Worm (Caenorhabditis elegans) whole organism, L4/young adult: Measurements from ENCODE around the gene fbxa-142.

Source experiments
- W03F9.2 ChIP-seq: fragments of 150-350 bp; optimal IDR thresholded peaks from 2 replicates; lab custom pipeline; 2014; ENCODE audit warnings: missing biosample characterization, missing genetic modification characterization
- dao-5 ChIP-seq: sonication (generic microtip); optimal IDR thresholded peaks from 2 replicates; lab custom pipeline; 2016; ENCODE audit warnings: missing genotype, missing genetic modification characterization, moderate library complexity, missing compliant biosample characterization
- him-1 ChIP-seq: sonication (generic microtip); optimal IDR thresholded peaks from 2 replicates; lab custom pipeline; 2016; ENCODE audit warnings: missing genotype, missing genetic modification reagents, missing genetic modification characterization, missing compliant biosample characterization

Gene fbxa-142

DNA sequence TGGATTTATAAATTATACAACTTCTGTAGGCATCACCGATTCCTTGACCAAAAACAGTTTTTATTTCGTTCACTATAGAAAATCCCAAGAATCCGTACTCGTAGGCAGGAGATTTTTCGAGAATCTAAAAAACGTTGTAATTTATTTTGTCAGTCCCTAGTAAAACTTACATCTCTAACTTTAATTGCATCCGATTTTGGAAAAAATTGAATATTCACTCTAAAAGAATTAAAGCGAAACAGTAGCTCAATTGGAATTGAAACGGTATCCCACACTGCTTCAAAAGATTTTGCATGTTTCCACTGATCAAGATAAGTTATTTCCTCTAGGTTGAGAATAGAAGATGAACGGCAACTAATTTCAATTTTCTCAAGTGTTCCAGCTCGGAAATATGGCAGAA is at the start of gene fbxa-142:
fbxa-142 (minus strand) TSS at position 101 of the 400 bp plus-strand sequence.
- TF ChIP-seq him-1 (tag; lab: Kevin White, UChicago): no peak
- no peak for TF ChIP-seq dao-5 (tag; lab: Kevin White, UChicago)
- TF ChIP-seq W03F9.2: no peak

DNA sequence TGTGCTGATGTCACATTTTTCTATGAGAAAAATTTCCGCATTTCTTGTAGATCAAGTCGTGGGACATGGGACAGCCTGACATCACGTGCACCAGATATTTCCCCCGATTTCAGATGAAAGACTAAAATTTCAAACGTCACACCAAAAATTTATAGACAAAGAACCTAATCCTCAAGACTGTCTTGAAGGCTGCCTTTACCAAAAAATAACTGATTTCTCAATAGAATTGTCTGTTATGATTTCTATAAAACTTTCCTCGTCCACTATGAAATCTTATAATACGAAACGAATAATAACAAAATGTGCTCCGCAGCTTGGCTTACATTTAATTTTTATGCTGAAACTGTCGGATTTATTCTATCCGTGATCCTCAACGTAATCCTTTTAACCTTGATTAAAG is 49.2 kb upstream of the fbxa-142 start, which contains the start of gene str-106:
str-106 (plus strand) TSS at position 301 of the 400 bp plus-strand sequence.
- TF ChIP-seq him-1 (tag; lab: Kevin White, UChicago) (no peak), dao-5 (tag; lab: Kevin White, UChicago) (no peak), W03F9.2 (no peak)

DNA sequence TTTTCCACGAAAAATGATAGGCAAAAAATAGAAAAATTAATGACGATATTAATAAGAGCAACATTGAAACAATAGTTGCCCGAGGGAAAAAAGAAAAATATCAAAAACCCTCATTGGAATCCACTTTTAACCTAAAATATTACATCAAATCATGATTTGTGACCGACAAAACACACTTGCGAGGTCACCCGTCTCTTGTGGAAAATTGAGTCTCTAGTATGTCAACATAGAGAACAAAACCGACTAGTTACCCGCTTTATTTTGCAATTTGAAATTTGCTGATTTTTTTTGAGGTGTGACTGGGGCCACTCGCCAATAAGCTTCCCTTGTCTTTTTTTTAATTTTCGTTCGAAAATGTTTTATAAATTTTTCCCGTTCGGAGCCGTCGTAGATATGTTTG is 44.6 kb upstream of the fbxa-142 start, which contains the start of gene cyp-33D1:
cyp-33D1 (minus strand) TSS at position 101 of the 400 bp plus-strand sequence.
- no peak for TF ChIP-seq dao-5 (tag; lab: Kevin White, UChicago)
- no peak for TF ChIP-seq W03F9.2
- TF ChIP-seq him-1 (tag; lab: Kevin White, UChicago): no peak

DNA sequence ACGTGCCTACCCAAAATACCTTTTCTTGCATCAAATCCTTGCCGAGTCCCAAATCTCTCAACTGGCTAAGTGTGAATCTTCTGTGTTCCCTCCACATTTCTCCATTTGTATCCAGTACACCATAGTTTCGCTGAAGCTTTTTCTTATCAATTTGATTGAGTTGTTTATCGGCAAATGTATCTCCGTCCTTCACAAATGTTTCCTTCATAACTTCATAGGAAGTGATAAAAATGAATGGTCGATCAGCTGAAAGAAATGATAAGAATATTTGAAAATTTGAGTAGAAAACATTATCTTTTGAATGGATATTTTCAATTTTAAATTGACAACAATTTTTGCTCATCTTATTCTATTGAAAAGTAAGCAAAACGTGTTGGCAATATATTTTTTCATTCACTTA is 44.1 kb upstream of the fbxa-142 start:
- no peak for TF ChIP-seq him-1 (tag; lab: Kevin White, UChicago)
- TF ChIP-seq dao-5 (tag; lab: Kevin White, UChicago): no peak
- no peak for TF ChIP-seq W03F9.2

DNA sequence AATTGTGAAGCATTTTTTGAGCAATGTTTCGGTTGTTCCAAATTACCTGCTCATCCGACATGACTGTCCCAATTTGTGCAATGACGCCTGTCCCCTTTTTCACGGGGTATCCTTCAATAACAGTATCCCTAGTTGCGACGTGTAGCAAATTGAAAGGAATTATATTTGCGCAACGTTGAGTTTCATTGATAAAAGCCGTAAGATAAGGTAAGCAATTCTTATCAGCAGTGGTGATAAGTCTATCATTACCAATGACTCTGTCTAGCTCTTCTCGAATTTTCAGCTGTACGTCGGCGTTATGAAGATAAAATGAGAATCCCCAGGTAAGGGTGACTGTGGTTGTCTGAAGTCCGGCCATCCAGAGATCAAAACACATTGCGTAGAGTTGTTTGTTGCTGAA is 43.0 kb upstream of the fbxa-142 start:
- TF ChIP-seq him-1 (tag; lab: Kevin White, UChicago): no peak
- no peak for TF ChIP-seq dao-5 (tag; lab: Kevin White, UChicago)
- TF ChIP-seq W03F9.2: no peak

DNA sequence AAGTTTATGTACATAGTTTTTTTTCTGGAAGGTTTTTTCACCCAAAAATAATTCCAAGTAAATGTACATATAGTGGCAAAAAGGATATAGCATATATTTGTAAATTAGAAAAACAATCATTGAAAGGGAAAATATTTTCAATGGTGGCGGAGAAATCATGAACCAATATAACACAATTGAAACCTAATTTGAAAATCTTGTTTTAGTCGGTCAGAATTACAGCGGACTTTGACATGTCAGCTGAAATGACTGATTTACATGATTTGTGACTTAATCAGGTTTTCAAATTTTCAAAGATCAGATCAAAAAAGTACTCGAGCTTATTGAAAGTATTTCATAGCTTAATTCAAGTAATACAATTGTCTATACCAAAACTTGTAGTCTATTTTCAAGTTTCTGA is 40.6 kb upstream of the fbxa-142 start, which contains the start of gene K05D4.9:
K05D4.9 (minus strand) TSS at position 101 of the 400 bp plus-strand sequence.
- TF ChIP-seq W03F9.2 (no peak), him-1 (tag; lab: Kevin White, UChicago) (no peak), dao-5 (tag; lab: Kevin White, UChicago) (no peak)

DNA sequence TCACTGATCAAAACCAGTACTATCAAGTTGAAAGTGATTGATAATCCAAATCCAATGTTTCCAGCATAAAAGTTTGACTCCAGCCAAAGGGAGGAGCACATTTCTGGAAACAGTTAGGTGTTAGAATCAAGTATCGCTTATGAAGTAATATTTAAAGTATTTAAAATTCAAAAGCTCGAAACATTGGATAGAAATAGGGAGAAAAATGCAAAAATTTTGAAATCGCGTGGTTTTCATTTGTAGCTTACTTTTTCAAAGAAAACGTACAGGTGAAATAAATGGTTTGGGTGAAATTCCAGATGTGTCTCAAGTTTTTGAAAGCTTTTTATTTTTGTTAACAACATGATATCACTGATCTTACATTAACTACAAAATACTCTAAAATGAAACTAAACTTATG is 37.9 kb upstream of the fbxa-142 start, which contains the start of gene str-111:
str-111 (minus strand) TSS at position 101 of the 400 bp plus-strand sequence.
- no peak for TF ChIP-seq dao-5 (tag; lab: Kevin White, UChicago)
- no peak for TF ChIP-seq him-1 (tag; lab: Kevin White, UChicago)
- TF ChIP-seq W03F9.2: no peak

DNA sequence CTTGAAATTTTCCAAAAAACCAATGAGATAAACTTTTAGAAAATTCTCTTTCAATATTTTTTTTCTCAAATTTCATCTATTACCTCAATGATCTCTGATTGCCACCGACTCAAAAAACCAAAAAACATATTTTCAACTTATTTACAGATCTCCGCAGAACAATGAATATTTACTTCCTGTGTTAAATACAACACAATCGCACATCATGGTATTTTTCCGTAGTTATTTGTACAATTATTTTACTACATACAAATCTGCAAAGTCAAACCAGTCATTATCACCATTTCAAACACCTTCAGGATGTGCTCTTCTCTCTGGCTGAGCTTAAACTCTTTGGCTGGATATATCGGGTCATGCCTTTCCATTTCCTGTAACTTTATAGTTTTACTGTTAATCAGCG is 34.8 kb upstream of the fbxa-142 start, which contains the start of gene str-108:
str-108 (plus strand) TSS at position 301 of the 400 bp plus-strand sequence.
- no peak for TF ChIP-seq dao-5 (tag; lab: Kevin White, UChicago)
- no peak for TF ChIP-seq W03F9.2
- no peak for TF ChIP-seq him-1 (tag; lab: Kevin White, UChicago)

DNA sequence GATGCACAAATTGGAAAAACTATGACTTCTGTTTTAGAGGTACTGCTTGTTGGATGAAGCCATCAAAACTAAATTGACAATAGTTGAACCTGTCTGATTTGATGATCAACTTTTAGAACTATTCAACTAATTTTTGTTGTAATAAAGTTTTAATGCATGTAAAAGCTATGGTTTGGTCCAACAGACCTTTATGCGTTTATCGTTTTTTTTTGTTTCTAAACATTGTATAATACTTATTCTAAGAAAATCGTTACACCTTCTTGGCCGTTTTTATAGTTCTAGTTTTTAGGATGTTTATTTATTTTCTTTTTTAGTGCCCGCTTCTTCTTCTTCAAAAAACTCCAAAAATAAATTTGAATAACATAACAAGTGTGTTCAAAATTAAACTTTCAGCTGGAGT is 32.6 kb upstream of the fbxa-142 start, which contains the start of gene F10A3.12:
F10A3.12 (plus strand) TSS at position 301 of the 400 bp plus-strand sequence.
- TF ChIP-seq him-1 (tag; lab: Kevin White, UChicago): no peak
- no peak for TF ChIP-seq W03F9.2

DNA sequence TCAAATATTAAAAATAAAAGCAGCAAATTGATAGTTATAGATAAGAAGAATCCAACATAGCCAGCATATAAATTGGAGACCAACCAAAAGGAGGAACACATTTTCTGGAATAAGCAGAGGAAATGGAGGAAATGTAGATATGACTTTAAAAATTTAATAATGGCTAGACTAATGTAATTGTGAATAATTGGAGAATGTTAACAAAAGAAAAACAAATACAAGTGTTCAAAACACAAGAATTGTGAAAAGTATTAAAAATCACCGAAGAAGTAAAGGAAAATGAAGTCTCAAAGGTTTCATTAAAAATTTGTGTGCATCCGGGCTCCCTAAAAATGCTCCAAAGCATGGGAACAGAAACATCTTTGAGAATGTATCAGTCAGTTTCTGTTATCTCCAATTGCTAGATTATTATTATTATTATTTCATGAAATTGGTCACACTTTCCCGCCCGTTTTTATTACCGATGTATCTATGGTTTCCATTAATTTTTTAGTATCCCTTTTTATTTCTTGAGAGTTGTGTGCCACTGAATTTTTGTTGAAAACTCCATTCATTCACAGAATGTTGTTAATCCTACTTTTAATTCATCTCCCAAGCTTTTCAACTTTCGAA is 31.1 kb upstream of the fbxa-142 start, which contains the start of the genes str-109 and F10A3.11:
str-109 (minus strand) TSS at position 101 of the 612 bp plus-strand sequence.
F10A3.11 (plus strand) TSS at position 562 of the 612 bp plus-strand sequence.
- no peak for TF ChIP-seq dao-5 (tag; lab: Kevin White, UChicago)
- no peak for TF ChIP-seq him-1 (tag; lab: Kevin White, UChicago)
- no peak for TF ChIP-seq W03F9.2

DNA sequence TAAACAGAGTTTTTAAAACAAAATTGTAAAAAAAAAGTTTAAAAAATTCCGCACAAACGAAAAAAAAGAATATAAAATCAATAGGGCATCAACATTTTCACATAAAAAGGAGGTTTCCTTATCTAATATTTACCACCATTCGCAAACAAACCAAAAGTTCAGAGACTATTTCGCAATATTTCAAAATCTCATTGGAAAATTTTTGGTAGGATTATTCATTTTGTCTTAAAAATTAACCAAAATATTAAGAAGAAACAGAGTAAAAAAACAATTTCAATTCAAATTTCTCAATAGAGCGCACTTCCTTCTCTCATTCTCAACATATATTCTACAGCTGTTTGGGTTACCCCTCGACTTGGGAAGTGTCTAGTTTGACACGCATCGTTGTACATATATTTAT is 28.9 kb upstream of the fbxa-142 start:
- TF ChIP-seq dao-5 (tag; lab: Kevin White, UChicago) (no peak), W03F9.2 (no peak), him-1 (tag; lab: Kevin White, UChicago) (no peak)

DNA sequence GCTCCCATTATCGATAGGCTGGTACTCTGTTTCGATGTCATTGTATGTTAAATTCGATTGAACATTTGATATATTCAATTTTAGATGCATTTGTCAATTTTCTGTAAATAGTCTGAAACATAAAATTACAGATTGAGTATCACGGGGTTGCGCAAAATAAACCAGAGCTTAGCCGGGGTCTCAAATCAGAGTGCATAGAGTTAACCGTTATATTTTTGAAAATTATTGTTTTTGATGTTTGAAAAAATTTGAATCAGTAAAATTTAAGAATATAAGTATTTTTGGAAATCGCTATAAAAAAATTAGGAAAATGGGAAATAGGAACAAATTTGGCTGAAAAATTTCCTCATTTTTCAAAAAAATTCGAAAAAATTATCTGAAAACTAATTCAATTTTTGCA is 28.4 kb upstream of the fbxa-142 start, which contains the start of gene F10A3.17:
F10A3.17 (minus strand) TSS at position 101 of the 400 bp plus-strand sequence.
- no peak for TF ChIP-seq him-1 (tag; lab: Kevin White, UChicago)
- TF ChIP-seq W03F9.2: no peak
- no peak for TF ChIP-seq dao-5 (tag; lab: Kevin White, UChicago)

DNA sequence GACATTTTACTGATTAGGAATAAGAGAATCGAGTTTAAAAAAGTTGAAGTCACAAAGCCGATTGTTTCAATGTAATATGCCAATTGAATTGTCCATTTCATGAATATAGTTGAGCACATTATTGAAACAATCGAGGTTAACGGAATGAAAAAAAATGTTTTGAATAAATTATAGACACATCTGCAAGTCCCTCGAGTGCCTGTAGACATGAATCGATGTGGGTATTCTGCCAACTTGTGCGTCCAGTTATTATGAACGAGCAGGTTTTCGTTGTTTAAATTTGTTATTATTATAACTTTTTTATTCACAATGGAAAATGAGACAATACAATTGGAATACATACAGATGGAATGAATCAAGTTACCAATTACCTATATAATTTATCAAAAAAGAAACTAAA is 27.2 kb upstream of the fbxa-142 start, which contains the start of gene str-99:
str-99 (minus strand) TSS at position 101 of the 400 bp plus-strand sequence.
- TF ChIP-seq dao-5 (tag; lab: Kevin White, UChicago) (no peak), W03F9.2 (no peak), him-1 (tag; lab: Kevin White, UChicago) (no peak)

DNA sequence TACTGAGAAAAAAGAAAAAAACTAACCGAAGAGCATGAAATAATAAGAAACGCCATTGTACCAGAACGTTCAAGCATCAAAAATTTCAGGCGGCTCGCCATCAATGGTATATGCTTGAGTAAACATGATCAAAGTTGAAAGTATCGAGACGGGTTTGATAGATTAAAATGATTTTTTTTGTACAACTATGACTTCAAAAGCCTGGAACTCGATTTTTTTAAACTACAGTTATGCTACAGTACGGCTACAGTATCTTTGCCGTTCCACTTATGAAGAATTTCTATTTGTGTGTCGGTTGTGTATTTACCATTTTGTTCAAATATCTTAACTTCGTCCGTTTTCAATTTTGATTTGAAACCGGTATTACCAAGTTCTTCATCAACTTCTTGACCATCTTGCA is 24.0 kb upstream of the fbxa-142 start, which contains the start of gene str-97:
str-97 (minus strand) TSS at position 101 of the 400 bp plus-strand sequence.
- TF ChIP-seq W03F9.2 (no peak), dao-5 (tag; lab: Kevin White, UChicago) (no peak), him-1 (tag; lab: Kevin White, UChicago) (no peak)
